Worm (Caenorhabditis elegans) whole organism, midembryonic: ENCODE results near the gene clec-246.

Source experiments
- T22C8.4 ChIP-seq: fragments of 200-800 bp; sonication (Bioruptor generic); IDR thresholded peaks from 2 replicates; pipeline ENCODE4 v1.3.6; 2022; ENCODE audit warnings: missing genetic modification characterization, missing compliant biosample characterization
- cog-1 ChIP-seq: sonication (generic microtip); optimal IDR thresholded peaks from 2 replicates; lab custom pipeline; 2016; ENCODE audit warnings: missing genetic modification characterization, missing compliant biosample characterization
- flt-1 ChIP-seq: fragments of 200-800 bp; sonication (Bioruptor generic); IDR thresholded peaks from 2 replicates; pipeline ENCODE4 v1.3.6; 2022; ENCODE audit warnings: missing genetic modification characterization, missing compliant biosample characterization
- klf-2 ChIP-seq: fragments of 200-800 bp; sonication (Bioruptor generic); conservative IDR thresholded peaks from 2 replicates; pipeline ENCODE4 v1.3.6; 2022; ENCODE audit warnings: missing genetic modification reagents, missing genetic modification characterization, missing compliant biosample characterization
- med-1 ChIP-seq: sonication (generic microtip); optimal IDR thresholded peaks from 2 replicates; lab custom pipeline; 2017; ENCODE audit warnings: missing genetic modification characterization, mild to moderate bottlenecking, missing compliant biosample characterization, antibody characterized with exemption, missing genetic modification reagents; ENCODE audit not compliant: insufficient read depth
- ref-1 ChIP-seq: fragments of 200-800 bp; sonication (Bioruptor generic); conservative IDR thresholded peaks from 2 replicates; pipeline ENCODE4 v1.3.6; 2022; ENCODE audit warnings: missing genetic modification reagents, missing genetic modification characterization, missing compliant biosample characterization
- ztf-29 ChIP-seq: fragments of 200-800 bp; sonication (Bioruptor generic); IDR thresholded peaks from 2 replicates; pipeline ENCODE4 v1.3.6; 2022; ENCODE audit warnings: missing genetic modification reagents, missing genetic modification characterization, missing compliant biosample characterization

ce11 chrV:18157707-18158106, 31.6 kb upstream of the clec-246 start, which contains the start of gene clec-48:
- TF ChIP-seq med-1 (GFP tag; lab: Kevin White, UChicago) = no peak
- TF ChIP-seq klf-2 (GFP tag; lab: Robert Waterston, UW) = no peak
- no peak for TF ChIP-seq T22C8.4 (GFP tag; lab: Robert Waterston, UW)
- TF ChIP-seq ref-1 (GFP tag; lab: Robert Waterston, UW) = no peak
- TF ChIP-seq flt-1 (GFP tag; lab: Robert Waterston, UW) = no peak
- TF ChIP-seq cog-1 (tag; lab: Kevin White, UChicago) = no peak
- no peak for TF ChIP-seq ztf-29 (GFP tag; lab: Robert Waterston, UW)
